Worm (Caenorhabditis elegans): ENCODE measurements around the gene F23A7.3.
A peak's percentile ranks its signal among the peaks of the same experiment; 100 is the strongest.

Gene F23A7.3

ce11 chrX:16209122-16209521, 10.7 kb upstream of the F23A7.3 start:
- peak; percentile 28 for TF ChIP-seq lin-26 (GFP tag; IDR thresholded peaks at IDR 0.05)
- TF ChIP-seq rpc-1 (optimal IDR thresholded peaks at IDR 0.05), result no peak
- peak; percentile 60 for TF ChIP-seq rpc-1 (tag; optimal IDR thresholded peaks at IDR 0.05)
- TF ChIP-seq cebp-2 (GFP tag; IDR thresholded peaks at IDR 0.05), result 0 out of 2 replicates have a peak, but pooled peaks have one; percentile 65
- peak; percentile 4 for TF ChIP-seq tbp1 (GFP tag; optimal IDR thresholded peaks at IDR 0.05)
- no peak for TF ChIP-seq mes-4 (tag; optimal IDR thresholded peaks at IDR 0.05)
- no peak for TF ChIP-seq aptf-3 (GFP tag; IDR thresholded peaks at IDR 0.05)
- TF ChIP-seq hmg-1.2 (GFP tag; IDR thresholded peaks at IDR 0.05), result peak; percentile 5; the same call in 1 of the 2 replicates

ce11 chrX:16209660-16210059, 10.2 kb upstream of the F23A7.3 start:
- TF ChIP-seq attf-6 (GFP tag; IDR thresholded peaks at IDR 0.05), result peak; percentile 76; the same call in 1 of the 2 replicates
- TF ChIP-seq snpc-3.4 (tag; optimal IDR thresholded peaks at IDR 0.05), result peak; percentile 86
- peak; percentile 80 for TF ChIP-seq D2030.7 (GFP tag; IDR thresholded peaks at IDR 0.05)
- TF ChIP-seq somi-1 (GFP tag; optimal IDR thresholded peaks at IDR 0.05), result peak; percentile 75
- peak; percentile 71 for TF ChIP-seq snpc-1.3 (tag; optimal IDR thresholded peaks at IDR 0.05; ENCODE audit: insufficient read depth)
- TF ChIP-seq Y56A3A.18 (GFP tag; IDR thresholded peaks at IDR 0.05), result peak; percentile 96
- peak; percentile 67; the same call in 1 of the 2 replicates for TF ChIP-seq let-526 (GFP tag; IDR thresholded peaks at IDR 0.05)
- peak; percentile 97 for TF ChIP-seq egl-44 (GFP tag; IDR thresholded peaks at IDR 0.05)
- peak; percentile 97 for TF ChIP-seq tbp1 (GFP tag; optimal IDR thresholded peaks at IDR 0.05)
- peak; percentile 52 for TF ChIP-seq lir-1 (GFP tag; conservative IDR thresholded peaks at IDR 0.05)
- TF ChIP-seq hsf-1 (GFP tag; IDR thresholded peaks at IDR 0.05), result peak; percentile 53; the same call in 1 of the 2 replicates
- peak; percentile 77 for TF ChIP-seq F10E7.11 (tag; optimal IDR thresholded peaks at IDR 0.05)
- no peak for TF ChIP-seq sdz-38 (tag; optimal IDR thresholded peaks at IDR 0.05)
- peak; percentile 99 for TF ChIP-seq B0261.1 (tag; optimal IDR thresholded peaks at IDR 0.05)
- peak; percentile 93 for TF ChIP-seq ztf-26 (tag; optimal IDR thresholded peaks at IDR 0.05)
- TF ChIP-seq mxl-1 (tag; optimal IDR thresholded peaks at IDR 0.05), result peak; percentile 66
- peak; percentile 89; the same call in 1 of the 2 replicates for TF ChIP-seq ceh-58 (GFP tag; IDR thresholded peaks at IDR 0.05)
- 0 out of 2 replicates have a peak, but pooled peaks have one; percentile 49 for TF ChIP-seq F37B4.10 (GFP tag; IDR thresholded peaks at IDR 0.05)
- peak; percentile 92 for TF ChIP-seq pbrm-1 (GFP tag; IDR thresholded peaks at IDR 0.05)
- TF ChIP-seq snpc-4 (GFP tag; optimal IDR thresholded peaks at IDR 0.05), result peak; percentile 76
- peak; percentile 82 to 89 (median 87) for TF ChIP-seq snpc-4 (tag; optimal IDR thresholded peaks at IDR 0.05)
- TF ChIP-seq lin-54 (GFP tag; optimal IDR thresholded peaks at IDR 0.05), result peak; percentile 77
- TF ChIP-seq rcor-1 (GFP tag; IDR thresholded peaks at IDR 0.05), result peak; percentile 91
- peak; percentile 6 for TF ChIP-seq tbx-9 (tag; optimal IDR thresholded peaks at IDR 0.05; ENCODE audit: borderline replicate concordance)
- peak; percentile 80 for TF ChIP-seq atf-7 (tag; optimal IDR thresholded peaks at IDR 0.05)
- TF ChIP-seq egrh-3 (GFP tag; IDR thresholded peaks at IDR 0.05), result peak; percentile 81
- TF ChIP-seq madf-8 (GFP tag; conservative IDR thresholded peaks at IDR 0.05), result peak; percentile 51
- TF ChIP-seq gei-17 (GFP tag; optimal IDR thresholded peaks at IDR 0.05), result peak; percentile 94
- TF ChIP-seq fkh-3 (tag; optimal IDR thresholded peaks at IDR 0.05), result peak; percentile 91
- peak; percentile 70 for TF ChIP-seq snpc-1.1 (tag; optimal IDR thresholded peaks at IDR 0.05; ENCODE audit: insufficient read depth)
- peak; percentile 97 for TF ChIP-seq lin-26 (GFP tag; IDR thresholded peaks at IDR 0.05)
- TF ChIP-seq ccch-3 (GFP tag; optimal IDR thresholded peaks at IDR 0.05), result no peak
- TF ChIP-seq hmg-20 (GFP tag; IDR thresholded peaks at IDR 0.05), result peak; percentile 91
- peak; percentile 54 for TF ChIP-seq nhr-80 (tag; optimal IDR thresholded peaks at IDR 0.05)
- TF ChIP-seq nhr-120 (GFP tag; IDR thresholded peaks at IDR 0.05), result 0 out of 2 replicates have a peak, but pooled peaks have one; percentile 65
- TF ChIP-seq ztf-28 (GFP tag; IDR thresholded peaks at IDR 0.05), result peak; percentile 80; the same call in 1 of the 2 replicates
- TF ChIP-seq repo-1 (tag; optimal IDR thresholded peaks at IDR 0.05), result peak; percentile 92
- TF ChIP-seq T26A5.8 (tag; optimal IDR thresholded peaks at IDR 0.05), result peak; percentile 91
- peak; percentile 91; the same call in 1 of the 2 replicates for TF ChIP-seq cebp-2 (GFP tag; IDR thresholded peaks at IDR 0.05)
- peak; percentile 61 for TF ChIP-seq F57C9.4 (tag; optimal IDR thresholded peaks at IDR 0.05)
- no peak for TF ChIP-seq nfya-1 (tag; optimal IDR thresholded peaks at IDR 0.05; ENCODE audit: borderline replicate concordance, insufficient read depth)
- 0 out of 2 replicates have a peak, but pooled peaks have one; percentile 34 for TF ChIP-seq Y67H2A.10 (GFP tag; conservative IDR thresholded peaks at IDR 0.05)
